Worm (Caenorhabditis elegans): ENCODE measurements around the gene C14A6.6.

- TF ChIP-seq tab-1 (GFP tag; IDR thresholded peaks at IDR 0.05) = no peak
- no peak for TF ChIP-seq ref-1 (GFP tag; conservative IDR thresholded peaks at IDR 0.05)
- no peak for TF ChIP-seq cog-1 (tag; optimal IDR thresholded peaks at IDR 0.05)
- TF ChIP-seq flt-1 (GFP tag; IDR thresholded peaks at IDR 0.05) = no peak
Measured at ce11 chrV:18167161-18167560, at the start of gene C14A6.6.

Data from whole organism, midembryonic.